Worm (Caenorhabditis elegans) whole organism, L4 larva: ENCODE results near the gene npp-19.
A peak's percentile ranks its signal among the peaks of the same experiment; 100 is the strongest.

Experiments used
- F26F4.8 ChIP-seq: fragments of 200-800 bp; sonication (Bioruptor generic); conservative IDR thresholded peaks from 2 replicates; pipeline ENCODE4 v1.3.6; 2022; ENCODE audit warnings: missing genetic modification characterization, missing compliant biosample characterization
- F37D6.2 ChIP-seq: sonication (generic microtip); optimal IDR thresholded peaks from 2 replicates; lab custom pipeline; 2016; ENCODE audit warnings: mild to moderate bottlenecking, missing genetic modification characterization, missing compliant biosample characterization
- Y105C5A.15 ChIP-seq: fragments of 200-800 bp; sonication (Bioruptor generic); IDR thresholded peaks from 2 replicates; pipeline ENCODE4 v1.3.6; 2022; ENCODE audit warnings: missing genetic modification characterization, missing compliant biosample characterization
- Y48G9A.11 ChIP-seq: fragments of 200-800 bp; sonication (Bioruptor generic); IDR thresholded peaks from 2 replicates; pipeline ENCODE4 v1.3.6; 2022; ENCODE audit warnings: missing genetic modification reagents, missing genetic modification characterization, missing compliant biosample characterization
- Y75B8A.6 ChIP-seq: fragments of 200-800 bp; sonication (Bioruptor generic); IDR thresholded peaks from 2 replicates; pipeline ENCODE4 v1.3.6; 2022; ENCODE audit warnings: missing genetic modification reagents, missing genetic modification characterization, missing compliant biosample characterization
- ZK546.5 ChIP-seq, 2 experiments: sonication (generic microtip); optimal IDR thresholded peaks; 2 replicates each; lab custom pipeline; 2017; ENCODE audit warnings: missing biosample characterization in 2 of 2, missing genetic modification characterization in 2 of 2
- aha-1 ChIP-seq: fragments of 150-350 bp; peaks from one replicate; lab custom pipeline; 2014; ENCODE audit warnings: missing biosample characterization, missing genetic modification characterization
- aly-2 ChIP-seq: sonication (generic microtip); optimal IDR thresholded peaks from 2 replicates; lab custom pipeline; 2018; ENCODE audit warnings: missing biosample characterization, missing genetic modification characterization
- ama-1 ChIP-seq: fragments of 150-350 bp; optimal IDR thresholded peaks from 2 replicates; lab custom pipeline; 2014; ENCODE audit warnings: inconsistent platforms, mixed read lengths
- attf-4 ChIP-seq: sonication (generic microtip); optimal IDR thresholded peaks from 3 replicates; lab custom pipeline; 2017; ENCODE audit warnings: missing biosample characterization, missing genetic modification characterization
- daf-16 ChIP-seq, 3 experiments: sonication (generic microtip); optimal IDR thresholded peaks; 2 replicates each; lab custom pipeline; 2016 to 2017; ENCODE audit warnings: missing genetic modification characterization in 3 of 3, missing genetic modification reagents in 3 of 3, mild to moderate bottlenecking in 2 of 3, missing compliant biosample characterization in 2 of 3, missing biosample characterization in 1 of 3, moderate library complexity in 1 of 3
- dpl-1 ChIP-seq: fragments of 150-350 bp; optimal IDR thresholded peaks from 2 replicates; lab custom pipeline; 2014; ENCODE audit warnings: missing biosample characterization, missing genetic modification reagents, missing genetic modification characterization
- dve-1 ChIP-seq: sonication (generic microtip); optimal IDR thresholded peaks from 2 replicates; lab custom pipeline; 2017; ENCODE audit warnings: antibody characterized with exemption, mild to moderate bottlenecking, missing genetic modification characterization, missing compliant biosample characterization; ENCODE audit not compliant: insufficient read depth
- fkh-10 ChIP-seq: fragments of 150-350 bp; optimal IDR thresholded peaks from 2 replicates; lab custom pipeline; 2014; ENCODE audit warnings: missing biosample characterization, missing genetic modification reagents, missing genetic modification characterization
- fos-1 ChIP-seq: fragments of 150-350 bp; optimal IDR thresholded peaks from 2 replicates; lab custom pipeline; 2014; ENCODE audit warnings: missing biosample characterization, missing genetic modification characterization
- gei-8 ChIP-seq: fragments of 200-800 bp; sonication (Bioruptor generic); optimal IDR thresholded peaks from 2 replicates; lab custom pipeline; 2018; ENCODE audit warnings: mild to moderate bottlenecking, missing genetic modification characterization, missing compliant biosample characterization
- hif-1 ChIP-seq, 2 experiments: sonication (generic microtip); optimal IDR thresholded peaks; 2 replicates each; lab custom pipeline; 2016 to 2017; ENCODE audit warnings: missing compliant biosample characterization in 2 of 2, missing genetic modification characterization in 2 of 2, missing genetic modification reagents in 2 of 2, missing genotype in 2 of 2, mild to moderate bottlenecking in 1 of 2
- hlh-11 ChIP-seq: fragments of 200-800 bp; sonication (Bioruptor generic); optimal IDR thresholded peaks from 2 replicates; lab custom pipeline; 2018; ENCODE audit warnings: mild to moderate bottlenecking, missing genetic modification characterization, missing compliant biosample characterization
- hlh-30 ChIP-seq: sonication (generic microtip); optimal IDR thresholded peaks from 2 replicates; lab custom pipeline; 2017; ENCODE audit warnings: antibody characterized with exemption, mild to moderate bottlenecking, missing genetic modification characterization, missing compliant biosample characterization; ENCODE audit not compliant: insufficient read depth
- hmg-1.1 ChIP-seq: fragments of 200-800 bp; sonication (Bioruptor generic); IDR thresholded peaks from 2 replicates; pipeline ENCODE4 v1.3.6; 2022; ENCODE audit warnings: missing genetic modification reagents, missing genetic modification characterization, missing compliant biosample characterization
- jun-1 ChIP-seq: fragments of 150-350 bp; optimal IDR thresholded peaks from 2 replicates; lab custom pipeline; 2014; ENCODE audit warnings: missing biosample characterization, missing genetic modification reagents, missing genetic modification characterization
- lin-1 ChIP-seq: fragments of 200-800 bp; sonication (Bioruptor generic); IDR thresholded peaks from 2 replicates; pipeline ENCODE4 v1.3.6; 2022; ENCODE audit warnings: missing genetic modification reagents, missing genetic modification characterization, missing compliant biosample characterization
- lin-38 ChIP-seq: fragments of 200-800 bp; sonication (Bioruptor generic); IDR thresholded peaks from 2 replicates; pipeline ENCODE4 v1.3.6; 2022; ENCODE audit warnings: missing genetic modification reagents, missing genetic modification characterization, missing compliant biosample characterization
- mes-2 ChIP-seq: sonication (generic microtip); optimal IDR thresholded peaks from 2 replicates; lab custom pipeline; 2016; ENCODE audit warnings: missing genotype, mild to moderate bottlenecking, missing genetic modification characterization, missing compliant biosample characterization; ENCODE audit not compliant: poor library complexity, severe bottlenecking
- mxl-3 ChIP-seq: fragments of 200-800 bp; sonication (Bioruptor generic); optimal IDR thresholded peaks from 2 replicates; lab custom pipeline; 2018; ENCODE audit warnings: mild to moderate bottlenecking, missing genetic modification characterization, missing compliant biosample characterization
- nhr-28 ChIP-seq: fragments of 150-350 bp; optimal IDR thresholded peaks from 2 replicates; lab custom pipeline; 2014; ENCODE audit warnings: missing biosample characterization, missing genetic modification characterization
- nhr-6 ChIP-seq: fragments of 150-350 bp; optimal IDR thresholded peaks from 2 replicates; lab custom pipeline; 2014; ENCODE audit warnings: missing biosample characterization, missing genetic modification characterization
- php-3 ChIP-seq: fragments of 200-800 bp; sonication (Bioruptor generic); IDR thresholded peaks from 2 replicates; pipeline ENCODE4 v1.3.6; 2022; ENCODE audit warnings: missing genetic modification reagents, missing genetic modification characterization, missing compliant biosample characterization
- pqm-1 ChIP-seq: sonication (generic microtip); optimal IDR thresholded peaks from 2 replicates; lab custom pipeline; 2017; ENCODE audit warnings: missing biosample characterization, missing genetic modification characterization
- rbr-2 ChIP-seq: sonication (generic microtip); optimal IDR thresholded peaks from 2 replicates; lab custom pipeline; 2016; ENCODE audit warnings: missing genotype, missing genetic modification characterization, missing compliant biosample characterization
- sdz-12 ChIP-seq: fragments of 200-800 bp; sonication (Bioruptor generic); optimal IDR thresholded peaks from 2 replicates; lab custom pipeline; 2018; ENCODE audit warnings: mild to moderate bottlenecking, missing genetic modification characterization, missing compliant biosample characterization
- set-16 ChIP-seq: fragments of 200-800 bp; sonication (Bioruptor generic); IDR thresholded peaks from 2 replicates; pipeline ENCODE4 v1.3.6; 2022; ENCODE audit warnings: missing genetic modification reagents, missing genetic modification characterization, missing compliant biosample characterization
- skn-1 ChIP-seq: fragments of 150-350 bp; optimal IDR thresholded peaks from 2 replicates; lab custom pipeline; 2014; ENCODE audit warnings: missing biosample characterization, missing genetic modification characterization
- snpc-1.2 ChIP-seq: fragments of 200-800 bp; sonication (Bioruptor generic); IDR thresholded peaks from 2 replicates; pipeline ENCODE4 v1.3.6; 2022; ENCODE audit warnings: missing genetic modification reagents, missing genetic modification characterization, missing compliant biosample characterization
- unc-130 ChIP-seq: sonication (generic microtip); optimal IDR thresholded peaks from 2 replicates; lab custom pipeline; 2016; ENCODE audit warnings: missing genetic modification reagents, missing genetic modification characterization, missing compliant biosample characterization
- unc-62 ChIP-seq, 3 experiments: fragments of 150-350 bp in 1 of 3; sonication (generic microtip); optimal IDR thresholded peaks in 2 of 3; peaks in 1 of 3; 1 replicate in 1 of 3; 2 replicates in 2 of 3; lab custom pipeline; 2014 to 2017; ENCODE audit warnings: missing biosample characterization in 3 of 3, missing genetic modification characterization in 3 of 3, missing genetic modification reagents in 3 of 3, missing genotype in 1 of 3
- zag-1 ChIP-seq: fragments of 150-350 bp; optimal IDR thresholded peaks from 2 replicates; lab custom pipeline; 2014; ENCODE audit warnings: missing biosample characterization, missing genetic modification characterization
- ztf-11 ChIP-seq: fragments of 150-350 bp; optimal IDR thresholded peaks from 2 replicates; lab custom pipeline; 2014; ENCODE audit warnings: missing biosample characterization, missing genetic modification characterization

npp-19 gene

ce11 chrII:10824046-10824445, 25.8 kb upstream of the npp-19 start, which contains the start of the genes R06F6.12 and mix-1 (continued):
- TF ChIP-seq php-3 (GFP tag; lab: Robert Waterston, UW), result no peak
- TF ChIP-seq snpc-1.2 (GFP tag; lab: Robert Waterston, UW), result no peak
- TF ChIP-seq fkh-10 (GFP tag; lab: Kevin White, UChicago), result no peak
- TF ChIP-seq nhr-6 (tag; lab: Kevin White, UChicago), result peak; percentile 2
- TF ChIP-seq F26F4.8, result no peak
- no peak for TF ChIP-seq lin-1
- peak in 1 of 2 experiments; percentile 6 for TF ChIP-seq hif-1 (tag; optimal IDR thresholded peaks at IDR 0.05; lab: Kevin White, UChicago)
- TF ChIP-seq skn-1 (tag; lab: Kevin White, UChicago), result no peak
- no peak for TF ChIP-seq gei-8 (GFP tag; lab: Kevin White, UChicago)
- TF ChIP-seq zag-1 (tag; lab: Kevin White, UChicago), result no peak
- peak; percentile 22 for TF ChIP-seq hlh-11 (tag; lab: Kevin White, UChicago)
- TF ChIP-seq set-16, result no peak
- peak; percentile 18 for TF ChIP-seq unc-130 (GFP tag; lab: Kevin White, UChicago)
- TF ChIP-seq attf-4 (tag; lab: Kevin White, UChicago), result no peak
- no peak for TF ChIP-seq ama-1 (lab: Kevin White, UChicago)
- no peak for TF ChIP-seq Y105C5A.15 (GFP tag; lab: Robert Waterston, UW)
- no peak for TF ChIP-seq fos-1
- TF ChIP-seq sdz-12, result no peak
- TF ChIP-seq jun-1, result no peak
- peak; percentile 79 for TF ChIP-seq mes-2 (tag; lab: Kevin White, UChicago)
- peak; percentile 40 for TF ChIP-seq dve-1 (tag; lab: Kevin White, UChicago)
- peak; percentile 73 for TF ChIP-seq lin-38 (GFP tag; lab: Robert Waterston, UW)
- no peak for TF ChIP-seq daf-16 (GFP tag; optimal IDR thresholded peaks at IDR 0.05; lab: Kevin White, UChicago)
- peak; percentile 47 for TF ChIP-seq daf-16 (tag; optimal IDR thresholded peaks at IDR 0.05; lab: Kevin White, UChicago)
- TF ChIP-seq Y48G9A.11 (GFP tag; lab: Robert Waterston, UW), result no peak
- TF ChIP-seq dpl-1 (GFP tag; lab: Kevin White, UChicago), result peak; percentile 88
- no peak for TF ChIP-seq hmg-1.1 (GFP tag; lab: Robert Waterston, UW)
- peak; percentile 41 for TF ChIP-seq rbr-2 (tag; lab: Kevin White, UChicago)
- TF ChIP-seq aha-1 (tag; lab: Kevin White, UChicago), result peak; percentile 63
- TF ChIP-seq hlh-30 (tag; lab: Kevin White, UChicago), result peak; percentile 75
- TF ChIP-seq aly-2, result no peak
- no peak for TF ChIP-seq mxl-3 (GFP tag; lab: Kevin White, UChicago)
- TF ChIP-seq F37D6.2, result no peak
- no peak for TF ChIP-seq pqm-1 (tag; lab: Kevin White, UChicago)
- no peak for TF ChIP-seq ZK546.5 (tag; optimal IDR thresholded peaks at IDR 0.05; lab: Kevin White, UChicago)

- TF ChIP-seq daf-16 (GFP tag; optimal IDR thresholded peaks at IDR 0.05; lab: Kevin White, UChicago) (no peak), daf-16 (tag; optimal IDR thresholded peaks at IDR 0.05; lab: Kevin White, UChicago) (peak; percentile 63), Y75B8A.6 (GFP tag; lab: Robert Waterston, UW) (no peak), unc-62 (GFP tag; optimal IDR thresholded peaks at IDR 0.05 in 1 of 2; lab: Kevin White, UChicago) (no peak), unc-62 (tag; optimal IDR thresholded peaks at IDR 0.05; lab: Kevin White, UChicago) (no peak), nhr-28 (peak; percentile 56), ztf-11 (no peak), aly-2 (no peak), fos-1 (no peak), lin-38 (GFP tag; lab: Robert Waterston, UW) (peak; percentile 17; the same call in 1 of the 2 replicates), pqm-1 (tag; lab: Kevin White, UChicago) (peak; percentile 9)
These were observed 22.4 kb upstream of the npp-19 start, which contains the start of gene ech-4 for ce11 chrII:10820679-10821078. Gene ech-4, plus strand, starts transcription at chrII:10821031.
